Worm (Caenorhabditis elegans): ENCODE data around the gene scl-6.

ce11 chrIV:13086705-13087104 lies 18.2 kb downstream of the scl-6 start, which contains the start of gene spin-2:
- TF ChIP-seq blmp-1 (tag; optimal IDR thresholded peaks at IDR 0.05) = no peak
- no peak for TF ChIP-seq nhr-28 (tag; optimal IDR thresholded peaks at IDR 0.05)
- TF ChIP-seq flh-1 (GFP tag; optimal IDR thresholded peaks at IDR 0.05) = no peak
- no peak for TF ChIP-seq ztf-11 (tag; optimal IDR thresholded peaks at IDR 0.05)
- no peak for TF ChIP-seq nhr-237 (tag; optimal IDR thresholded peaks at IDR 0.05)
- TF ChIP-seq ces-1 (GFP tag; optimal IDR thresholded peaks at IDR 0.05) = no peak
- no peak for TF ChIP-seq elt-1 (tag; optimal IDR thresholded peaks at IDR 0.05; ENCODE audit: borderline replicate concordance, insufficient read depth)
- no peak for TF ChIP-seq nhr-76 (tag; optimal IDR thresholded peaks at IDR 0.05)
- TF ChIP-seq lin-13 (tag; optimal IDR thresholded peaks at IDR 0.05) = no peak
- TF ChIP-seq elt-3 (tag; optimal IDR thresholded peaks at IDR 0.05) = no peak
- no peak for TF ChIP-seq nhr-12 (tag; optimal IDR thresholded peaks at IDR 0.05)
- TF ChIP-seq ceh-83 (GFP tag; optimal IDR thresholded peaks at IDR 0.05) = no peak
- no peak for TF ChIP-seq snpc-4 (tag; optimal IDR thresholded peaks at IDR 0.05)
